Fruit fly (Drosophila melanogaster) whole organism, pupa: ENCODE data around the gene CG18130.

ENCODE experiments used
- CG10348 ChIP-seq: fragments of 200-800 bp; sonication (Bioruptor generic); IDR thresholded peaks from 2 replicates; pipeline ENCODE4 v1.3.6; 2022; ENCODE audit warnings: missing biosample characterization, missing genetic modification characterization
- CG9948 ChIP-seq: fragments of 200-800 bp; sonication (Bioruptor generic); optimal IDR thresholded peaks from 2 replicates; lab custom pipeline; 2018; ENCODE audit warnings: missing biosample characterization, mild to moderate bottlenecking, missing genetic modification characterization, moderate library complexity
- D1 ChIP-seq: fragments of 200-800 bp; sonication (Bioruptor generic); optimal IDR thresholded peaks from 2 replicates; lab custom pipeline; 2018; ENCODE audit warnings: missing biosample characterization, mild to moderate bottlenecking, missing genetic modification characterization, moderate library complexity
- Ets98B ChIP-seq: fragments of 200-800 bp; sonication (Bioruptor generic); IDR thresholded peaks from 2 replicates; pipeline ENCODE4 v1.3.6; 2022; ENCODE audit warnings: missing biosample characterization, missing genetic modification characterization
- Pif1B ChIP-seq: fragments of 200-800 bp; sonication (Bioruptor generic); optimal IDR thresholded peaks from 3 replicates; lab custom pipeline; 2016; ENCODE audit warnings: missing biosample characterization, missing genetic modification characterization

- TF ChIP-seq D1 (tag; lab: Kevin White, UChicago) (no peak), Pif1B (GFP tag; lab: Kevin White, UChicago) (no peak), CG10348 (no peak), CG9948 (tag; lab: Kevin White, UChicago) (no peak), Ets98B (GFP tag; lab: Robert Waterston, UW) (no peak)
These were observed 15.0 kb upstream of the CG18130 start for dm6 chrX:12007593-12007992.
